Fruit fly (Drosophila melanogaster) whole organism, embryonic: ENCODE measurements around the gene orb.

Experiments used
- CG12219 ChIP-seq: fragments of 200-800 bp; sonication (Bioruptor generic); optimal IDR thresholded peaks from 3 replicates; lab custom pipeline; 2018; ENCODE audit warnings: missing biosample characterization, mild to moderate bottlenecking, missing genetic modification characterization
- CG14050 ChIP-seq: fragments of 200-800 bp; sonication (Bioruptor generic); IDR thresholded peaks from 3 replicates; pipeline ENCODE4 v1.3.6; 2022; ENCODE audit warnings: missing biosample characterization, missing genetic modification characterization
- CG15696 ChIP-seq: fragments of 200-800 bp; sonication (Bioruptor generic); optimal IDR thresholded peaks from 2 replicates; lab custom pipeline; 2019; ENCODE audit warnings: missing biosample characterization, mild to moderate bottlenecking, missing genetic modification characterization, moderate library complexity
- CG18262 ChIP-seq: fragments of 200-800 bp; optimal IDR thresholded peaks from 3 replicates; lab custom pipeline; 2019; ENCODE audit warnings: missing biosample characterization, mild to moderate bottlenecking, missing genetic modification characterization, moderate library complexity
- CG2129 ChIP-seq: fragments of 200-800 bp; sonication (Bioruptor generic); IDR thresholded peaks from 2 replicates; pipeline ENCODE4 v1.3.6; 2022; ENCODE audit warnings: missing biosample characterization, missing genetic modification characterization; ENCODE audit not compliant: partially characterized antibody
- CG2712 ChIP-seq: fragments of 200-800 bp; optimal IDR thresholded peaks from 3 replicates; lab custom pipeline; 2019; ENCODE audit warnings: missing biosample characterization, mild to moderate bottlenecking, missing genetic modification characterization, moderate library complexity
- CG33213 ChIP-seq: fragments of 200-800 bp; sonication (Bioruptor generic); optimal IDR thresholded peaks from 3 replicates; lab custom pipeline; 2016; ENCODE audit warnings: missing biosample characterization, missing genetic modification characterization
- CG33557 ChIP-seq: fragments of 200-800 bp; sonication (Bioruptor generic); optimal IDR thresholded peaks from 2 replicates; lab custom pipeline; 2019; ENCODE audit warnings: missing biosample characterization, mild to moderate bottlenecking, missing genetic modification characterization, moderate library complexity
- CG34376 ChIP-seq: fragments of 200-800 bp; sonication (Bioruptor generic); optimal IDR thresholded peaks from 2 replicates; lab custom pipeline; 2018; ENCODE audit warnings: missing biosample characterization, mild to moderate bottlenecking, missing genetic modification characterization
- CG3726 ChIP-seq: fragments of 200-800 bp; sonication (Bioruptor generic); IDR thresholded peaks from 3 replicates; pipeline ENCODE4, ENCODE4 v1.3.6; 2022; ENCODE audit warnings: missing biosample characterization, missing genetic modification characterization
- CG5180 ChIP-seq: fragments of 200-800 bp; sonication (Bioruptor generic); optimal IDR thresholded peaks from 3 replicates; lab custom pipeline; 2017; ENCODE audit warnings: missing biosample characterization, missing genetic modification characterization, mild to moderate bottlenecking, moderate library complexity, missing genetic modification reagents
- CG6854 ChIP-seq: fragments of 200-800 bp; sonication (Bioruptor generic); optimal IDR thresholded peaks from 3 replicates; lab custom pipeline; 2017; ENCODE audit warnings: missing biosample characterization, mild to moderate bottlenecking, missing genetic modification characterization
- CG8290 ChIP-seq, 3 experiments: fragments of 200-800 bp; sonication (Bioruptor generic); optimal IDR thresholded peaks; 2 replicates each; lab custom pipeline; 2016 to 2019; ENCODE audit warnings: missing biosample characterization in 3 of 3, missing genetic modification characterization in 3 of 3, mild to moderate bottlenecking in 2 of 3, moderate library complexity in 1 of 3
- CG8478 ChIP-seq: fragments of >200 bp; optimal IDR thresholded peaks from 2 replicates; lab custom pipeline; 2018
- CG9609 ChIP-seq: fragments of 200-800 bp; sonication (Bioruptor generic); optimal IDR thresholded peaks from 3 replicates; lab custom pipeline; 2016; ENCODE audit warnings: missing biosample characterization, missing genetic modification characterization
- CG9817 ChIP-seq: fragments of 200-800 bp; sonication (Bioruptor generic); optimal IDR thresholded peaks from 2 replicates; lab custom pipeline; 2018; ENCODE audit warnings: missing biosample characterization, mild to moderate bottlenecking, missing genetic modification characterization, moderate library complexity
- CG9876 ChIP-seq: fragments of 200-800 bp; sonication (Bioruptor generic); optimal IDR thresholded peaks from 2 replicates; lab custom pipeline; 2016; ENCODE audit warnings: missing biosample characterization, missing genetic modification characterization
- CHES-1-like ChIP-seq: fragments of 200-800 bp; sonication (Bioruptor generic); optimal IDR thresholded peaks from 2 replicates; lab custom pipeline; 2016; ENCODE audit warnings: missing biosample characterization, missing genetic modification characterization
- Dfd ChIP-seq, 2 experiments: fragments of >200 bp; optimal IDR thresholded peaks; 2 replicates each; lab custom pipeline; 2017; ENCODE audit warnings: missing biosample characterization in 2 of 2, missing genetic modification characterization in 2 of 2
- Fer1 ChIP-seq: fragments of 200-800 bp; sonication (Bioruptor generic); optimal IDR thresholded peaks from 2 replicates; lab custom pipeline; 2017; ENCODE audit warnings: missing biosample characterization, mild to moderate bottlenecking, missing genetic modification characterization
- GATAe ChIP-seq: fragments of 200-800 bp; sonication (Bioruptor generic); conservative IDR thresholded peaks from 2 replicates; pipeline ENCODE4 v1.3.6; 2022; ENCODE audit warnings: missing biosample characterization, missing genetic modification characterization
- Hey ChIP-seq: fragments of 200-800 bp; sonication (Bioruptor generic); optimal IDR thresholded peaks from 3 replicates; lab custom pipeline; 2018; ENCODE audit warnings: missing biosample characterization, mild to moderate bottlenecking, missing genetic modification characterization
- Hmx ChIP-seq: fragments of 200-800 bp; sonication (Bioruptor generic); optimal IDR thresholded peaks from 2 replicates; lab custom pipeline; 2016; ENCODE audit warnings: missing biosample characterization, missing genetic modification characterization
- Hr51 ChIP-seq, 2 experiments: fragments of 200-800 bp; sonication (Bioruptor generic); optimal IDR thresholded peaks; 2 replicates in 1 of 2; 3 replicates in 1 of 2; lab custom pipeline; 2016 to 2018; ENCODE audit warnings: missing biosample characterization in 2 of 2, missing genetic modification characterization in 2 of 2, mild to moderate bottlenecking in 1 of 2, moderate library complexity in 1 of 2
- Mad ChIP-seq: fragments of 200-800 bp; sonication (Bioruptor generic); optimal IDR thresholded peaks from 2 replicates; lab custom pipeline; 2016; ENCODE audit warnings: missing biosample characterization, missing genetic modification characterization
- Optix ChIP-seq: fragments of 200-800 bp; sonication (Bioruptor generic); IDR thresholded peaks from 3 replicates; pipeline ENCODE4 v1.3.6; 2022; ENCODE audit warnings: missing biosample characterization, missing genetic modification characterization
- Ssrp ChIP-seq: fragments of 200-800 bp; sonication (Bioruptor generic); optimal IDR thresholded peaks from 2 replicates; lab custom pipeline; 2018; ENCODE audit warnings: missing biosample characterization, mild to moderate bottlenecking, missing genetic modification characterization, moderate library complexity
- TFAM ChIP-seq: fragments of 200-800 bp; sonication (Bioruptor generic); optimal IDR thresholded peaks from 2 replicates; lab custom pipeline; 2017; ENCODE audit warnings: missing biosample characterization, missing genetic modification characterization, inconsistent platforms
- Vsx1 ChIP-seq: fragments of 200-800 bp; sonication (Bioruptor generic); optimal IDR thresholded peaks from 2 replicates; lab custom pipeline; 2017; ENCODE audit warnings: missing biosample characterization, mild to moderate bottlenecking, missing genetic modification characterization, missing genetic modification reagents
- Xbp1 ChIP-seq: fragments of 200-800 bp; sonication (Bioruptor generic); optimal IDR thresholded peaks from 3 replicates; lab custom pipeline; 2016; ENCODE audit warnings: missing biosample characterization, mild to moderate bottlenecking, missing genetic modification characterization
- ac ChIP-seq: fragments of 200-800 bp; sonication (Bioruptor generic); optimal IDR thresholded peaks from 3 replicates; lab custom pipeline; 2017; ENCODE audit warnings: missing biosample characterization, mild to moderate bottlenecking, missing genetic modification characterization
- cwo ChIP-seq: fragments of 200-800 bp; sonication (Bioruptor generic); optimal IDR thresholded peaks from 3 replicates; lab custom pipeline; 2017; ENCODE audit warnings: missing biosample characterization, missing genetic modification characterization, mild to moderate bottlenecking, moderate library complexity, missing genetic modification reagents
- exex ChIP-seq: fragments of 200-800 bp; sonication (Bioruptor generic); optimal IDR thresholded peaks from 4 replicates; lab custom pipeline; 2018; ENCODE audit warnings: missing biosample characterization, mild to moderate bottlenecking, missing genetic modification characterization, moderate library complexity
- ftz-f1 ChIP-seq: fragments of 200-800 bp; sonication (Bioruptor generic); optimal IDR thresholded peaks from 2 replicates; lab custom pipeline; 2016; ENCODE audit warnings: missing biosample characterization, missing genetic modification characterization
- hbn ChIP-seq: fragments of 200-800 bp; sonication (Bioruptor generic); IDR thresholded peaks from 2 replicates; pipeline ENCODE4 v1.3.6; 2022; ENCODE audit warnings: missing biosample characterization, missing genetic modification characterization; ENCODE audit not compliant: partially characterized antibody
- lab ChIP-seq: fragments of 200-800 bp; sonication (Bioruptor generic); optimal IDR thresholded peaks from 3 replicates; lab custom pipeline; 2017; ENCODE audit warnings: missing biosample characterization, missing genetic modification characterization, mild to moderate bottlenecking, moderate library complexity, missing genetic modification reagents
- mirr ChIP-seq: fragments of 200-800 bp; sonication (Bioruptor generic); optimal IDR thresholded peaks from 3 replicates; lab custom pipeline; 2018; ENCODE audit warnings: missing biosample characterization, mild to moderate bottlenecking, missing genetic modification characterization
- mld ChIP-seq: fragments of 200-800 bp; sonication (Bioruptor generic); IDR thresholded peaks from 3 replicates; pipeline ENCODE4 v1.3.6; 2022; ENCODE audit warnings: missing biosample characterization, missing genetic modification characterization; ENCODE audit not compliant: partially characterized antibody
- org-1 ChIP-seq: fragments of 200-800 bp; sonication (Bioruptor generic); optimal IDR thresholded peaks from 2 replicates; lab custom pipeline; 2017; ENCODE audit warnings: missing biosample characterization, missing genetic modification characterization
- pan ChIP-seq, 4 experiments: fragments of >200 bp in 3 of 4; fragments of 200-800 bp in 1 of 4; sonication (Bioruptor generic) in 1 of 4; optimal IDR thresholded peaks in 3 of 4; IDR thresholded peaks in 1 of 4; 2 replicates each; pipeline versions ENCODE4 v1.3.6 to Lab custom; 2017 to 2022; ENCODE audit warnings: missing biosample characterization in 2 of 4, missing genetic modification characterization in 2 of 4, mixed read lengths in 1 of 4
- sd ChIP-seq: fragments of 200-800 bp; sonication (Bioruptor generic); optimal IDR thresholded peaks from 3 replicates; lab custom pipeline; 2018; ENCODE audit warnings: missing biosample characterization, mild to moderate bottlenecking, missing genetic modification characterization, moderate library complexity
- sens ChIP-seq: fragments of 200-800 bp; sonication (Bioruptor generic); peaks from one replicate; lab custom pipeline; 2016; ENCODE audit warnings: missing biosample characterization, missing genetic modification characterization
- slou ChIP-seq: fragments of 200-800 bp; sonication (Bioruptor generic); optimal IDR thresholded peaks from 3 replicates; lab custom pipeline; 2016; ENCODE audit warnings: missing biosample characterization, missing genetic modification characterization
- sug ChIP-seq: fragments of 200-800 bp; optimal IDR thresholded peaks from 2 replicates; lab custom pipeline; 2019; ENCODE audit warnings: missing biosample characterization, mild to moderate bottlenecking, missing genetic modification characterization, moderate library complexity
- twi ChIP-seq: fragments of 200-800 bp; optimal IDR thresholded peaks from 2 replicates; lab custom pipeline; 2019; ENCODE audit warnings: missing biosample characterization, mild to moderate bottlenecking, missing genetic modification characterization, moderate library complexity

Gene orb

DNA sequence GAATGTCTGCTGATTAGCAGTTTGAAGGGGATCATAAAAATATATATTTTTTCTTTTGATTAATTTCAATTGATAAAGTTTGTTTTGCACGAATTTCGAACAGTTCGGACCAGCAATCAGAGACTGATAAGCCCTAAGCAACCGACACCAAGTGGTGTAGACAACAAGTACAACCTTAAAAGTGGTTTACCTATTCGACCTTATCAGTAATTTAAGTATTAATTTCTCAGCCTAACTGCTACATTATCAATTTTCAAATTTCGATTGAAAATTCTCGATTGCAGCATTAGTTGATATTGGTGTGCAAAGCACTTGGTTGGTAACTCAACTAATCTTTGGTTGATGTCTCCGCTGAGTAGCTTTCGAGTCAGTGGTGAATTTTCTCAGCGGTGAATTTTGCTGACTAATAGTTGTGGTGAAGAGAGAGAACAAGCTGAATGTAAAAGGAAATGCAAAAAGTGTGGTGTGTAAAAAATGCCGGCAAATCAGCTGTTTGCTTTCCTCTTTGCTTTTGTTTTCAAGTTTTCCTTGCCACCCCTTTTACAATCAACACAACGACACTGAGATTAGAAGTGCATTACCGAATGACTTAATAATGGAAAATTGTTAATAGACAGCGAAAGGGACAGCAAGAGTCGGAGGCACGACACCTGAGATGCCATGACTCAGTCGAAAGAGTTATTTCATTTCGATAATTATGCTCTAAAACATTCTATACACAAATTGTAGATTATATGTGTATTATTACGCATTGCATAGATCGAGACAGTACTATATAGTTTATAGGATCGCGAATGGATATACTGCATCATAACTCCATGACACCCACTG lies 65.8 kb downstream of the orb start (continued):
- TF ChIP-seq CG34376: peak; percentile 97
- no peak for TF ChIP-seq CG9609

dm6 chr3R:23212764-23213163 lies 67.9 kb downstream of the orb start:
- TF ChIP-seq lab (GFP tag; lab: Kevin White, UChicago) (peak; percentile 24), sd (tag; lab: Kevin White, UChicago) (peak; percentile 37), CG9817 (tag; lab: Kevin White, UChicago) (peak; percentile 12), cwo (peak; percentile 84), Hey (tag; lab: Kevin White, UChicago) (peak; percentile 99), CG15696 (tag; lab: Kevin White, UChicago) (no peak), pan (optimal IDR thresholded peaks at IDR 0.05; lab: Kevin White, UChicago) (no peak), pan (GFP tag; optimal IDR thresholded peaks at IDR 0.05 in 1 of 2, IDR thresholded peaks at IDR 0.05 in 1 of 2) (peak in 1 of 2 experiments; percentile 11), ftz-f1 (GFP tag; lab: Kevin White, UChicago) (peak; percentile 24), sug (tag; lab: Kevin White, UChicago) (peak; percentile 86), CG5180 (peak; percentile 31), CG12219 (GFP tag; lab: Kevin White, UChicago) (no peak), CG14050 (GFP tag; lab: Robert Waterston, UW) (no peak), exex (tag; lab: Kevin White, UChicago) (peak; percentile 68), mirr (GFP tag; lab: Kevin White, UChicago) (peak; percentile 28), CG34376 (peak; percentile 60), sens (GFP tag; lab: Kevin White, UChicago) (peak; percentile 34), TFAM (GFP tag; lab: Kevin White, UChicago) (no peak), hbn (GFP tag; lab: Robert Waterston, UW) (no peak), CG9876 (GFP tag; lab: Kevin White, UChicago) (no peak)

- TF ChIP-seq Optix: no peak
- no peak for TF ChIP-seq CG8478 (lab: Kevin White, UChicago)
- TF ChIP-seq CG2712 (tag; lab: Kevin White, UChicago): peak; percentile 72
- TF ChIP-seq org-1 (GFP tag; lab: Kevin White, UChicago): peak; percentile 26
- no peak for TF ChIP-seq mld (GFP tag; lab: Robert Waterston, UW)
- peak; percentile 41 for TF ChIP-seq CG6854 (GFP tag; lab: Kevin White, UChicago)
- TF ChIP-seq CG8290 (GFP tag; optimal IDR thresholded peaks at IDR 0.05; lab: Kevin White, UChicago): peak; percentile 38
- TF ChIP-seq CG8290 (tag; optimal IDR thresholded peaks at IDR 0.05; lab: Kevin White, UChicago): no peak
- TF ChIP-seq CHES-1-like (GFP tag; lab: Kevin White, UChicago): no peak
- peak; percentile 9 for TF ChIP-seq CG33557 (GFP tag; lab: Kevin White, UChicago)
- TF ChIP-seq ac: no peak
- no peak for TF ChIP-seq CG3726 (GFP tag; lab: Robert Waterston, UW)
- no peak for TF ChIP-seq GATAe (GFP tag; lab: Robert Waterston, UW)
- TF ChIP-seq Fer1 (GFP tag; lab: Kevin White, UChicago): peak; percentile 78
- no peak for TF ChIP-seq Hmx (GFP tag; lab: Kevin White, UChicago)
- TF ChIP-seq Ssrp (tag; lab: Kevin White, UChicago): no peak
- TF ChIP-seq twi (tag; lab: Kevin White, UChicago): no peak
- TF ChIP-seq Xbp1 (GFP tag; lab: Kevin White, UChicago): peak; percentile 41
- TF ChIP-seq Hr51 (GFP tag; optimal IDR thresholded peaks at IDR 0.05; lab: Kevin White, UChicago): peak in 1 of 2 experiments; percentile 40
- TF ChIP-seq Vsx1 (GFP tag; lab: Kevin White, UChicago): peak; percentile 6
- TF ChIP-seq Mad: peak; percentile 27
- peak; percentile 2 for TF ChIP-seq CG33213 (GFP tag; lab: Kevin White, UChicago)
- TF ChIP-seq CG18262: peak; percentile 62
- no peak for TF ChIP-seq slou (GFP tag; lab: Kevin White, UChicago)
- no peak for TF ChIP-seq Dfd (GFP tag; optimal IDR thresholded peaks at IDR 0.05; lab: Kevin White, UChicago)
- TF ChIP-seq CG2129: no peak
These were observed 68.9 kb downstream of the orb start for dm6 chr3R:23211745-23212254.
